Fruit fly (Drosophila melanogaster) whole organism, embryonic: Measurements from ENCODE around the gene CG46059.
A peak's percentile ranks its signal among the peaks of the same experiment; 100 is the strongest.

ENCODE experiments used
- Adf1 ChIP-seq: fragments of 200-800 bp; sonication (Bioruptor generic); IDR thresholded peaks from 2 replicates; pipeline ENCODE4 v1.3.6; 2022; ENCODE audit warnings: missing biosample characterization, missing genetic modification characterization
- Atf-2 ChIP-seq: fragments of 200-800 bp; sonication (Bioruptor generic); optimal IDR thresholded peaks from 2 replicates; lab custom pipeline; 2016; ENCODE audit warnings: missing biosample characterization, missing genetic modification characterization
- CG10959 ChIP-seq: fragments of 200-800 bp; sonication (Bioruptor generic); IDR thresholded peaks from 2 replicates; pipeline ENCODE4 v1.3.6; 2022; ENCODE audit warnings: missing biosample characterization, missing genetic modification characterization
- CG12744 ChIP-seq: fragments of 200-800 bp; sonication (Bioruptor generic); optimal IDR thresholded peaks from 2 replicates; lab custom pipeline; 2016; ENCODE audit warnings: missing biosample characterization, missing genetic modification characterization
- CG14710 ChIP-seq: fragments of 200-800 bp; sonication (Bioruptor generic); optimal IDR thresholded peaks from 3 replicates; lab custom pipeline; 2019; ENCODE audit warnings: missing biosample characterization, mild to moderate bottlenecking, missing genetic modification characterization, moderate library complexity
- CG14965 ChIP-seq: fragments of 200-800 bp; sonication (Bioruptor generic); optimal IDR thresholded peaks from 2 replicates; lab custom pipeline; 2016; ENCODE audit warnings: missing biosample characterization, missing genetic modification characterization, borderline replicate concordance
- CG1603 ChIP-seq: fragments of 200-800 bp; sonication (Bioruptor generic); optimal IDR thresholded peaks from 2 replicates; lab custom pipeline; 2019; ENCODE audit warnings: missing biosample characterization, mild to moderate bottlenecking, missing genetic modification characterization, moderate library complexity
- CG1647 ChIP-seq: fragments of 200-800 bp; sonication (Bioruptor generic); optimal IDR thresholded peaks from 3 replicates; lab custom pipeline; 2016; ENCODE audit warnings: missing biosample characterization, missing genetic modification characterization
- CG16863 ChIP-seq: fragments of 200-800 bp; sonication (Bioruptor generic); optimal IDR thresholded peaks from 3 replicates; lab custom pipeline; 2016; ENCODE audit warnings: missing biosample characterization, missing genetic modification characterization
- CG1792 ChIP-seq: fragments of 200-800 bp; sonication (Bioruptor generic); optimal IDR thresholded peaks from 2 replicates; lab custom pipeline; 2016; ENCODE audit warnings: missing biosample characterization, missing genetic modification characterization
- CG2120 ChIP-seq: fragments of 200-800 bp; sonication (Bioruptor generic); optimal IDR thresholded peaks from 3 replicates; lab custom pipeline; 2016; ENCODE audit warnings: missing biosample characterization, missing genetic modification characterization
- CG3995 ChIP-seq: fragments of 200-800 bp; sonication (Bioruptor generic); optimal IDR thresholded peaks from 3 replicates; lab custom pipeline; 2016; ENCODE audit warnings: missing biosample characterization, missing genetic modification characterization
- CG4707 ChIP-seq: fragments of 200-800 bp; sonication (Bioruptor generic); optimal IDR thresholded peaks from 2 replicates; lab custom pipeline; 2018; ENCODE audit warnings: missing biosample characterization, mild to moderate bottlenecking, missing genetic modification characterization, moderate library complexity
- CG4854 ChIP-seq: fragments of 200-800 bp; sonication (Bioruptor generic); optimal IDR thresholded peaks from 2 replicates; lab custom pipeline; 2016; ENCODE audit warnings: missing biosample characterization, missing genetic modification characterization, inconsistent platforms
- CG6272 ChIP-seq: fragments of 200-800 bp; sonication (Bioruptor generic); IDR thresholded peaks from 2 replicates; pipeline ENCODE4 v1.3.6; 2022; ENCODE audit warnings: missing biosample characterization, missing genetic modification characterization
- CG8089 ChIP-seq: fragments of 200-800 bp; sonication (Bioruptor generic); optimal IDR thresholded peaks from 3 replicates; lab custom pipeline; 2016; ENCODE audit warnings: missing biosample characterization, missing genetic modification characterization
- CG9876 ChIP-seq: fragments of 200-800 bp; sonication (Bioruptor generic); optimal IDR thresholded peaks from 2 replicates; lab custom pipeline; 2016; ENCODE audit warnings: missing biosample characterization, missing genetic modification characterization
- CG9932 ChIP-seq: fragments of 200-800 bp; sonication (Bioruptor generic); IDR thresholded peaks from 2 replicates; pipeline ENCODE4 v1.3.6; 2022; ENCODE audit warnings: missing biosample characterization, missing genetic modification characterization
- CHES-1-like ChIP-seq: fragments of 200-800 bp; sonication (Bioruptor generic); optimal IDR thresholded peaks from 2 replicates; lab custom pipeline; 2016; ENCODE audit warnings: missing biosample characterization, missing genetic modification characterization
- CTCF ChIP-seq: fragments of 200-800 bp; sonication (Bioruptor generic); optimal IDR thresholded peaks from 2 replicates; lab custom pipeline; 2017; ENCODE audit warnings: missing biosample characterization, mild to moderate bottlenecking, missing genetic modification characterization, moderate library complexity
- Dad ChIP-seq: fragments of 200-800 bp; sonication (Bioruptor generic); optimal IDR thresholded peaks from 3 replicates; lab custom pipeline; 2016; ENCODE audit warnings: missing biosample characterization, missing genetic modification characterization
- Dll ChIP-seq: fragments of 200-800 bp; sonication (Bioruptor generic); IDR thresholded peaks from 4 replicates; pipeline ENCODE4 v1.3.6; 2022; ENCODE audit warnings: missing biosample characterization, missing genetic modification characterization; ENCODE audit not compliant: partially characterized antibody
- E2f2 ChIP-seq: fragments of 200-800 bp; sonication (Bioruptor generic); IDR thresholded peaks from 2 replicates; pipeline ENCODE4 v1.3.6; 2022; ENCODE audit warnings: missing biosample characterization, missing genetic modification characterization
- ERR ChIP-seq: fragments of 200-800 bp; sonication (Bioruptor generic); optimal IDR thresholded peaks from 2 replicates; lab custom pipeline; 2016; ENCODE audit warnings: missing biosample characterization, missing genetic modification characterization
- Ets65A ChIP-seq: fragments of 200-800 bp; sonication (Bioruptor generic); peaks from one replicate; lab custom pipeline; 2016; ENCODE audit warnings: missing biosample characterization, missing genetic modification characterization
- Lhr ChIP-seq: fragments of 200-800 bp; sonication (Bioruptor generic); optimal IDR thresholded peaks from 3 replicates; lab custom pipeline; 2017; ENCODE audit warnings: mild to moderate bottlenecking, missing biosample characterization, missing genetic modification reagents, missing genetic modification characterization
- MBD-R2 ChIP-seq: fragments of 200-800 bp; sonication (Bioruptor generic); IDR thresholded peaks from 2 replicates; pipeline ENCODE4 v1.3.6; 2022; ENCODE audit warnings: missing biosample characterization, missing genetic modification characterization
- NK7.1 ChIP-seq: fragments of 200-800 bp; sonication (Bioruptor generic); optimal IDR thresholded peaks from 3 replicates; lab custom pipeline; 2016; ENCODE audit warnings: missing biosample characterization, missing genetic modification characterization
- Sox100B ChIP-seq: fragments of 200-800 bp; sonication (Bioruptor generic); optimal IDR thresholded peaks from 3 replicates; lab custom pipeline; 2018; ENCODE audit warnings: missing biosample characterization, mild to moderate bottlenecking, missing genetic modification characterization
- Sox102F ChIP-seq: fragments of 200-800 bp; sonication (Bioruptor generic); optimal IDR thresholded peaks from 2 replicates; lab custom pipeline; 2018; ENCODE audit warnings: missing biosample characterization, mild to moderate bottlenecking, missing genetic modification characterization, moderate library complexity
- Taf1 ChIP-seq: fragments of 200-800 bp; sonication (Bioruptor generic); IDR thresholded peaks from 2 replicates; pipeline ENCODE4 v1.3.6; 2022; ENCODE audit warnings: missing biosample characterization, missing genetic modification characterization
- Xbp1 ChIP-seq: fragments of 200-800 bp; sonication (Bioruptor generic); optimal IDR thresholded peaks from 3 replicates; lab custom pipeline; 2016; ENCODE audit warnings: missing biosample characterization, mild to moderate bottlenecking, missing genetic modification characterization
- abd-A ChIP-seq: fragments of 200-800 bp; sonication (Bioruptor generic); optimal IDR thresholded peaks from 3 replicates; lab custom pipeline; 2019; ENCODE audit warnings: missing biosample characterization, mild to moderate bottlenecking, missing genetic modification characterization, moderate library complexity
- amos ChIP-seq: fragments of 200-800 bp; sonication (Bioruptor generic); IDR thresholded peaks from 2 replicates; pipeline ENCODE4 v1.3.6; 2022; ENCODE audit warnings: missing biosample characterization, missing genetic modification characterization; ENCODE audit not compliant: partially characterized antibody
- aop ChIP-seq: fragments of 200-800 bp; sonication (Bioruptor generic); IDR thresholded peaks from 2 replicates; pipeline ENCODE4 v1.3.6; 2022; ENCODE audit warnings: missing biosample characterization, missing genetic modification characterization
- dpn ChIP-seq, 2 experiments: fragments of 200-800 bp; sonication (Bioruptor generic); optimal IDR thresholded peaks; 3 replicates each; lab custom pipeline; 2016; ENCODE audit warnings: missing biosample characterization in 2 of 2, missing genetic modification characterization in 2 of 2
- dysf ChIP-seq: fragments of 200-800 bp; sonication (Bioruptor generic); IDR thresholded peaks from 3 replicates; pipeline ENCODE4 v1.3.6; 2022; ENCODE audit warnings: missing biosample characterization, missing genetic modification characterization
- gcm2 ChIP-seq: fragments of 200-800 bp; sonication (Bioruptor generic); optimal IDR thresholded peaks from 2 replicates; lab custom pipeline; 2016; ENCODE audit warnings: missing biosample characterization, missing genetic modification characterization
- grau ChIP-seq: fragments of 200-800 bp; optimal IDR thresholded peaks from 3 replicates; lab custom pipeline; 2019; ENCODE audit warnings: missing biosample characterization, mild to moderate bottlenecking, missing genetic modification characterization, moderate library complexity
- gsb-n ChIP-seq: fragments of 200-800 bp; sonication (Bioruptor generic); optimal IDR thresholded peaks from 3 replicates; lab custom pipeline; 2018; ENCODE audit warnings: missing biosample characterization, mild to moderate bottlenecking, missing genetic modification characterization
- hth ChIP-seq: fragments of >200 bp; optimal IDR thresholded peaks from 2 replicates; lab custom pipeline; 2017; ENCODE audit warnings: inconsistent platforms
- inv ChIP-seq: fragments of 200-800 bp; sonication (Bioruptor generic); IDR thresholded peaks from 2 replicates; pipeline ENCODE4 v1.3.6; 2022; ENCODE audit warnings: missing biosample characterization, missing genetic modification characterization; ENCODE audit not compliant: partially characterized antibody
- jigr1 ChIP-seq: fragments of 200-800 bp; sonication (Bioruptor generic); IDR thresholded peaks from 3 replicates; pipeline ENCODE4 v1.3.6; 2022; ENCODE audit warnings: missing biosample characterization, missing genetic modification characterization
- lov ChIP-seq, 2 experiments: fragments of 200-800 bp in 1 of 2; fragments of >200 bp in 1 of 2; sonication (Bioruptor generic) in 1 of 2; IDR thresholded peaks in 1 of 2; optimal IDR thresholded peaks in 1 of 2; 2 replicates in 1 of 2; 3 replicates in 1 of 2; pipeline versions ENCODE4 v1.3.6 to Lab custom; 2017 to 2022; ENCODE audit warnings: missing biosample characterization in 1 of 2, missing genetic modification characterization in 1 of 2
- maf-S ChIP-seq: fragments of 200-800 bp; sonication (Bioruptor generic); optimal IDR thresholded peaks from 2 replicates; lab custom pipeline; 2016; ENCODE audit warnings: missing biosample characterization, missing genetic modification characterization
- p53 ChIP-seq: fragments of 200-800 bp; sonication (Bioruptor generic); optimal IDR thresholded peaks from 2 replicates; lab custom pipeline; 2016; ENCODE audit warnings: missing biosample characterization, missing genetic modification characterization
- pb ChIP-seq: fragments of 200-800 bp; sonication (Bioruptor generic); optimal IDR thresholded peaks from 3 replicates; lab custom pipeline; 2016; ENCODE audit warnings: missing biosample characterization, missing genetic modification characterization
- pzg ChIP-seq: fragments of 200-800 bp; sonication (Bioruptor generic); optimal IDR thresholded peaks from 3 replicates; lab custom pipeline; 2018; ENCODE audit warnings: missing biosample characterization, mild to moderate bottlenecking, missing genetic modification characterization, moderate library complexity
- sens ChIP-seq: fragments of 200-800 bp; sonication (Bioruptor generic); peaks from one replicate; lab custom pipeline; 2016; ENCODE audit warnings: missing biosample characterization, missing genetic modification characterization

CG46059 gene

DNA sequence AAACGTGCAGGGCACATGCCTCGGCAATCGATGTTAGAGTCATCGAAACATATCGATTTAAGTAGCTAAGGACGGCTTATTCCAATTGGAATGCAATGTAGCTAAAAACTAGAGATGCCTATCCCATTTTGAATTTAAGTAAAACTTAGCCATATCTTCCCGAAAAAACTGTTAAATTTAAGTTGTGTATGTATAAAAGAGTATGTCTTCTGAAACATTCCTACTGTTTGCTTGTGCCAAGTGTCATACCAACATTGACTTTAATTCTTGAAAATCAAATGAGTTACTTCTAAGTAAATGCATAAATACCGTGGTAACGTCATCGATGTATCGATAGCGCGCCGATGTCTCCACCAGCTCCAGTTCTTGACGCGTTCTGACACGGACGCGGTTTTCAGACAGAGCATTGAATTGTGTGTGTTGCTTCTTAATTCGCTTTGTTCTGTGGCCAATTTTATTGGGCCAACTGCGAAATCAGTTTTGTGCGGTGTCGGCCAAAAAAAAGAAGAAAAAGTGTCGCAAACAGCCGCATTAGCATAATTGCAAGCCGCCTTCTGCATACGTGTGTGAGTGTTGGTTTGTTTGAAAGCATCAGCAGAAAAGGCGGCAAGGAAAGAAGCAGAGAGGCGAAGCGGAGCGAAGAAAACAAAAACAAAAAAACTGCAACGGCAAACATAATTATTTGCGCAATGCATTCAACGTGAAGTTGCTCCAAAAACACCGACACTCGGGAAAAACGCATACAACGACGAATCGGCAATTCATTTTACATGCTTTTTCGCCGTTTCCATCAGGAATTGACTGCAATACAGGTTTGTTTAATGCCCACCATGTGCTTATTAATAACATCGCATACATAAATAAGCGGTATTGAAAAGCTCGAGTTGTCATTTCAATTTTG lies 49.9 kb downstream of the CG46059 start, which contains the start of gene brat (continued):
- TF ChIP-seq Dll (peak; percentile 96), CG9876 (GFP tag; lab: Kevin White, UChicago) (peak; percentile 44), p53 (peak; percentile 59), CG12744 (GFP tag; lab: Kevin White, UChicago) (no peak), MBD-R2 (GFP tag; lab: Robert Waterston, UW) (peak; percentile 41), CG16863 (peak; percentile 78), pb (GFP tag; lab: Kevin White, UChicago) (no peak), CG10959 (GFP tag; lab: Robert Waterston, UW) (no peak), E2f2 (GFP tag; lab: Robert Waterston, UW) (peak; percentile 61), lov (optimal IDR thresholded peaks at IDR 0.05; lab: Kevin White, UChicago) (no peak), lov (GFP tag; IDR thresholded peaks at IDR 0.05; lab: Robert Waterston, UW) (0 out of 3 replicates have a peak, but pooled peaks have one; percentile 21), maf-S (GFP tag; lab: Kevin White, UChicago) (peak; percentile 69), CG14710 (tag; lab: Kevin White, UChicago) (peak; percentile 75), jigr1 (peak; percentile 56; the same call in 1 of the 3 replicates), CG4707 (GFP tag; lab: Kevin White, UChicago) (no peak), dpn (GFP tag; optimal IDR thresholded peaks at IDR 0.05; lab: Kevin White, UChicago) (peak; percentile 35 to 74), amos (GFP tag; lab: Robert Waterston, UW) (peak; percentile 84), Sox100B (GFP tag; lab: Kevin White, UChicago) (peak; percentile 27), gcm2 (no peak), aop (GFP tag; lab: Robert Waterston, UW) (no peak), ERR (GFP tag; lab: Kevin White, UChicago) (peak; percentile 26), abd-A (tag; lab: Kevin White, UChicago) (no peak), CG14965 (GFP tag; lab: Kevin White, UChicago) (no peak), CG2120 (GFP tag; lab: Kevin White, UChicago) (peak; percentile 79), CG6272 (GFP tag; lab: Robert Waterston, UW) (0 out of 2 replicates have a peak, but pooled peaks have one; percentile 39), dysf (peak; percentile 56; the same call in 1 of the 3 replicates), Adf1 (GFP tag; lab: Robert Waterston, UW) (0 out of 2 replicates have a peak, but pooled peaks have one; percentile 12), Lhr (GFP tag; lab: Kevin White, UChicago) (peak; percentile 40), CG3995 (peak; percentile 65), sens (GFP tag; lab: Kevin White, UChicago) (peak; percentile 92), CG4854 (GFP tag; lab: Kevin White, UChicago) (peak; percentile 24), CG1603 (peak; percentile 57), inv (GFP tag; lab: Robert Waterston, UW) (peak; percentile 86), grau (peak; percentile 61), CHES-1-like (GFP tag; lab: Kevin White, UChicago) (peak; percentile 86), NK7.1 (peak; percentile 8), Atf-2 (GFP tag; lab: Kevin White, UChicago) (peak; percentile 44), Taf1 (GFP tag; lab: Robert Waterston, UW) (0 out of 2 replicates have a peak, but pooled peaks have one; percentile 40), Xbp1 (GFP tag; lab: Kevin White, UChicago) (peak; percentile 55), CG1792 (GFP tag; lab: Kevin White, UChicago) (peak; percentile 35), CTCF (GFP tag; lab: Kevin White, UChicago) (no peak), hth (no peak), Sox102F (peak; percentile 22), CG9932 (peak; percentile 77), pzg (peak; percentile 71), Ets65A (peak; percentile 79), gsb-n (peak; percentile 6), CG8089 (GFP tag; lab: Kevin White, UChicago) (peak; percentile 21), Dad (GFP tag; lab: Kevin White, UChicago) (peak; percentile 37), CG1647 (GFP tag; lab: Kevin White, UChicago) (peak; percentile 8)
